Fruit fly (Drosophila melanogaster) whole organism: ENCODE results near the gene sturkopf.

Experiments used
- CG8478 ChIP-seq: fragments of >200 bp; optimal IDR thresholded peaks from 2 replicates; lab custom pipeline; 2018; ENCODE audit warnings: inconsistent platforms
- Dll ChIP-seq: fragments of >200 bp; optimal IDR thresholded peaks from 2 replicates; lab custom pipeline; 2017
- EcR ChIP-seq, 2 experiments: fragments of >200 bp; optimal IDR thresholded peaks; 2 replicates each; lab custom pipeline; 2017; ENCODE audit warnings: missing biosample characterization in 2 of 2, missing genetic modification characterization in 2 of 2, missing genetic modification reagents in 2 of 2
- psq ChIP-seq: fragments of >200 bp; optimal IDR thresholded peaks from 2 replicates; lab custom pipeline; 2017

dm6 chr3L:1322706-1323105 is 9.5 kb upstream of the sturkopf start, which contains the start of gene CG9184:
- no peak for TF ChIP-seq CG8478 (lab: Kevin White, UChicago)
- TF ChIP-seq psq (lab: Kevin White, UChicago): no peak
- TF ChIP-seq EcR (GFP tag; optimal IDR thresholded peaks at IDR 0.05; lab: Kevin White, UChicago): no peak
- no peak for TF ChIP-seq Dll (lab: Kevin White, UChicago)
